Fruit fly (Drosophila melanogaster): ENCODE data around the gene tal-2A.

tal-2A gene

DNA sequence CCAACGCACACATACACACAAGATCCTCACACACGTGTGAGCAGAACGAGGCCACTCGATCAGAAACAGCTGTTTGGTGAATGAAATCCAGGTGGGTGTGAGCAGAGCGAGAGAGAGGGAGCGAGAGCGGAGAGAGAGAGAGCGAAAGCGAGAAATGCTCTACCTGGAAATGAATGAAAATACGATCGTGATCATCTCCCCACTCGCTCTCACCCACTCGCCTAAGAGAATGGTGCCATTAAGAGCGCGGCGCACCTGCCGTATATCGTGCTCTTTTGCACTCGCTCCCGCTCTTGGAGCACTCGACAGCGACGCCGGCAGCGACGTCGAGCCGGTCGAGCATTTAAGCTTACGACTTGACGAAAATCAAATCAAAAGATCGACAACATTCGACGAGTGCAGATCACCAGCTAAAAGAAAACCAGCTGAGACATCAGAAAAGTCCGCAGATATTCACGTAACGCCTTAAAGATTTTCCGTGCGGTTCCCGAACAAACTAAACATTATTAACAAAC lies at the start of gene tal-2A, which contains the start of the genes tal-1A, tal-3A and tal-AA (continued):
- TF ChIP-seq CG7368 (GFP tag; optimal IDR thresholded peaks at IDR 0.05) (peak; percentile 7), Sox14 (GFP tag; optimal IDR thresholded peaks at IDR 0.05) (peak; percentile 21), CG6792 (GFP tag; optimal IDR thresholded peaks at IDR 0.05) (no peak), CG32006 (GFP tag; optimal IDR thresholded peaks at IDR 0.05) (no peak), CG6808 (GFP tag; optimal IDR thresholded peaks at IDR 0.05) (peak; percentile 18), Lpt (GFP tag; optimal IDR thresholded peaks at IDR 0.05) (peak; percentile 30), topi (GFP tag; optimal IDR thresholded peaks at IDR 0.05) (no peak), CG10669 (GFP tag; optimal IDR thresholded peaks at IDR 0.05) (no peak)

DNA sequence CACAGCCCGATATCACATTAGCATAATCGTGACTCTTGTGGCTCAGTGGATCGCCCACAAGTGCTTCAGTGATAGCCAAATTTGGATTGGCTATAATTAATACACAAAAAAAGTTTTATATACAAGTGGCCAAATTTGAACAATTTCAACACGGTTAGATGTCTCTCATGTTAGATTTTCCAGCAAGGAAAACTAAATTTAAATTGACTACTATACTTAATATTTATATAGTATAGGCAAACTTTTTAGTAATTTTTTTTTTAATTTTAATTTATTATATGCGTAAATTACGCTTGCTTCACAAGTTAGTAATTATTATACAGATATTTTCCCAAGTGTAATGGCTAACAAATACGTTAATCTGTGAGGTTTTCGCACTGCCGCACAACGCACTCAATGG lies 47.9 kb upstream of the tal-2A start:
- TF ChIP-seq CG32006 (GFP tag; optimal IDR thresholded peaks at IDR 0.05) (no peak), Gug (GFP tag; IDR thresholded peaks at IDR 0.05) (no peak), CG34406 (GFP tag; optimal IDR thresholded peaks at IDR 0.05) (peak; percentile 17), svp (GFP tag) (no peak), achi (GFP tag; optimal IDR thresholded peaks at IDR 0.05) (peak; percentile 4), fkh (GFP tag; optimal IDR thresholded peaks at IDR 0.05) (no peak), net (GFP tag; optimal IDR thresholded peaks at IDR 0.05) (no peak), acj6 (GFP tag; optimal IDR thresholded peaks at IDR 0.05) (no peak), CG6854 (GFP tag; optimal IDR thresholded peaks at IDR 0.05) (no peak), Eip78C (GFP tag) (peak; percentile 82), CG11294 (GFP tag; IDR thresholded peaks at IDR 0.05) (no peak), dsx (GFP tag; optimal IDR thresholded peaks at IDR 0.05; ENCODE audit: poor library complexity, severe bottlenecking) (no peak), CG10669 (GFP tag; optimal IDR thresholded peaks at IDR 0.05) (no peak), Hr4 (GFP tag; optimal IDR thresholded peaks at IDR 0.05) (no peak), dac (GFP tag; optimal IDR thresholded peaks at IDR 0.05) (no peak), CG8632 (GFP tag; optimal IDR thresholded peaks at IDR 0.05) (no peak), CG31627 (GFP tag; optimal IDR thresholded peaks at IDR 0.05) (no peak), CG15336 (GFP tag; IDR thresholded peaks at IDR 0.05) (0 out of 2 replicates have a peak, but pooled peaks have one; percentile 15), salr (GFP tag; optimal IDR thresholded peaks at IDR 0.05) (no peak), OdsH (GFP tag; optimal IDR thresholded peaks at IDR 0.05) (no peak)

DNA sequence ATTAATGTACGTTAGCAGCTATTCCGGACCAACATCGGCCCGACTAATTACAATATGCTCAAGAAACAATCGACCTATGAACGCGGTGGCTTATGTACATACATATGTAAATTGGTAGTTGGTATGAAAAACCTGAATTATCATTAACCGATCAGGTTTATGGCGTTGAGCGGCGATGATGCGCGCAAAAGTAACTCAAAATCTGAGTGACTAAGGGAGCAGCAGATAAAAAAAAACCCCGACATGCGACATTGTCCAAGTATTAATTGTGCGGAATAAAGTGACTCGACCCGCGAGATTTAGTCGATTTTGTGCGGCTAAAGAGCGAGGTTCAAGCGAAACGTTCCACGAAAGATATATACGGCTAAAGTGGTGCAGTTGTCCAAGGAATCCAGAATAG lies 47.5 kb upstream of the tal-2A start, which contains the start of gene CG9312:
Gene CG9312, plus strand, starts transcription at position 301 of the 400 bp plus-strand sequence.
- TF ChIP-seq Smox (GFP tag; optimal IDR thresholded peaks at IDR 0.05), result no peak
- no peak for TF ChIP-seq Eip93F (GFP tag; optimal IDR thresholded peaks at IDR 0.05)
- TF ChIP-seq CG11294 (GFP tag; IDR thresholded peaks at IDR 0.05), result no peak
- TF ChIP-seq CG10669 (GFP tag; optimal IDR thresholded peaks at IDR 0.05), result no peak
- TF ChIP-seq CG15336 (GFP tag; IDR thresholded peaks at IDR 0.05), result no peak
- TF ChIP-seq topi (GFP tag; optimal IDR thresholded peaks at IDR 0.05), result no peak
- TF ChIP-seq CG3919 (GFP tag; optimal IDR thresholded peaks at IDR 0.05), result no peak
- TF ChIP-seq Hr38 (GFP tag; optimal IDR thresholded peaks at IDR 0.05), result no peak
- TF ChIP-seq ss (GFP tag; optimal IDR thresholded peaks at IDR 0.05), result peak in 1 of 2 experiments; percentile 5
- TF ChIP-seq CG6854 (GFP tag; optimal IDR thresholded peaks at IDR 0.05), result no peak
- peak; percentile 37 for TF ChIP-seq dsx (GFP tag; optimal IDR thresholded peaks at IDR 0.05; ENCODE audit: poor library complexity, severe bottlenecking)
- no peak for TF ChIP-seq Lpt (GFP tag; optimal IDR thresholded peaks at IDR 0.05)

DNA sequence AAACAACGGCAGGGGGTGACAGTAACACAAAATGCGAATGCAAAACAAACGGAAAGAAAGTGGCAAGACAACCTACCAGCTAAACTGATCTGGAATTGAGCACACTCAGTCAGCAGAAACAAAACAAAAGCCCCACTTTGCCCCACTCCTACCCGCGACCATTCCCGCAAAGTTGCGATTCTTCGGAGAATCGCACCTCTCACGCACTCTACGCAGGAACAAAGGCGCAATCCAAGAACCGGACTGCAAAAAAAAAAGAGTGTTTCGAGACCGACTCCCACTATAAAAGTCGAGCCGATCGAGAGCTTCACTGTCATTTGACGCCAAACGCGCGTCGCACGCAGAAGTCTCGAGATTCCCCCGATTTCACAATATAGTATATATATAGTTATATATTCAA lies 45.7 kb upstream of the tal-2A start, which contains the start of gene Cht5:
Gene Cht5, plus strand, starts transcription at position 311 of the 400 bp plus-strand sequence.
- TF ChIP-seq ss (GFP tag; optimal IDR thresholded peaks at IDR 0.05) (peak in 1 of 2 experiments; percentile 36), CG8632 (GFP tag; optimal IDR thresholded peaks at IDR 0.05) (no peak), CG6808 (GFP tag; optimal IDR thresholded peaks at IDR 0.05) (peak; percentile 16), pdm3 (GFP tag; optimal IDR thresholded peaks at IDR 0.05) (no peak), dsx (GFP tag; optimal IDR thresholded peaks at IDR 0.05; ENCODE audit: poor library complexity, severe bottlenecking) (peak; percentile 8), CG1621 (tag; optimal IDR thresholded peaks at IDR 0.05) (peak; percentile 75), eg (GFP tag; IDR thresholded peaks at IDR 0.05) (0 out of 3 replicates have a peak, but pooled peaks have one; percentile 10), Hr38 (GFP tag; optimal IDR thresholded peaks at IDR 0.05) (no peak), Eip75B (GFP tag; optimal IDR thresholded peaks at IDR 0.05) (peak; percentile 0), Eip78C (GFP tag) (peak; percentile 58), Sox14 (GFP tag; optimal IDR thresholded peaks at IDR 0.05) (peak; percentile 72), CG3919 (GFP tag; optimal IDR thresholded peaks at IDR 0.05) (no peak), salr (GFP tag; optimal IDR thresholded peaks at IDR 0.05) (no peak)
